Worm (Caenorhabditis elegans) whole organism, late embryonic: ENCODE measurements around the gene hpo-6.

Experiments used
- hlh-30 ChIP-seq: sonication (generic microtip); optimal IDR thresholded peaks from 2 replicates; lab custom pipeline; 2017; ENCODE audit warnings: antibody characterized with exemption, missing genetic modification characterization, missing compliant biosample characterization; ENCODE audit not compliant: insufficient read depth
- nfya-1 ChIP-seq: sonication (generic microtip); optimal IDR thresholded peaks from 2 replicates; lab custom pipeline; 2017; ENCODE audit warnings: missing genetic modification characterization, mild to moderate bottlenecking, missing compliant biosample characterization, antibody characterized with exemption, moderate library complexity
- pag-3 ChIP-seq: sonication (generic microtip); optimal IDR thresholded peaks from 2 replicates; lab custom pipeline; 2016; ENCODE audit warnings: missing compliant biosample characterization, missing genetic modification characterization, borderline replicate concordance

ce11 chrIV:1515891-1516290, 46.1 kb upstream of the hpo-6 start:
- TF ChIP-seq nfya-1 (tag; lab: Kevin White, UChicago) (no peak), pag-3 (tag; lab: Kevin White, UChicago) (no peak), hlh-30 (tag; lab: Kevin White, UChicago) (no peak)
